Worm (Caenorhabditis elegans) whole organism, dauer: ENCODE data around the gene dhs-19.

Experiments
- unc-62 ChIP-seq: sonication (generic microtip); optimal IDR thresholded peaks from 2 replicates; lab custom pipeline; 2017; ENCODE audit warnings: missing biosample characterization, missing genetic modification reagents, missing genetic modification characterization

The dhs-19 gene

DNA sequence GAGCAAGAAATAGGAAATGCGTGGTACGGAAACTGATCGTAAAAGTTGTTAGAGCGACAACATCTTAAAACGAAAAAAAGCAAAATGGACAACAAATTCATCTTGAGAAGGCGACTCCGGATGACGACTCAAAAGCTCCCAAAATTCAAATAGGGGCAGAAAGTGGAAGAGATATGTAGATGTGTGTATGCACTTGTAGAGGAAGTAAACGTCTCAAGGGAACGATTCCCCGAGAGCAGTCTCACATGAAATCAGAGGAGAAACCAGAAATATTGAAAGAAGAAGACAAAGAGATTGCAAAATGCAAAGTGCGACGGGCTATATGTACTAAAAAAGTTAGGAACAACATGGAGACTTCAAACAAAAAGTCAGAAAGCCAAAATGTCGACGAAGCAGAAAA lies 46.8 kb downstream of the dhs-19 start, which contains the start of gene F57B7.2:
Gene F57B7.2, minus strand, starts transcription at position 101 of the 400 bp plus-strand sequence.
- TF ChIP-seq unc-62 (GFP tag; lab: Kevin White, UChicago), result no peak

DNA sequence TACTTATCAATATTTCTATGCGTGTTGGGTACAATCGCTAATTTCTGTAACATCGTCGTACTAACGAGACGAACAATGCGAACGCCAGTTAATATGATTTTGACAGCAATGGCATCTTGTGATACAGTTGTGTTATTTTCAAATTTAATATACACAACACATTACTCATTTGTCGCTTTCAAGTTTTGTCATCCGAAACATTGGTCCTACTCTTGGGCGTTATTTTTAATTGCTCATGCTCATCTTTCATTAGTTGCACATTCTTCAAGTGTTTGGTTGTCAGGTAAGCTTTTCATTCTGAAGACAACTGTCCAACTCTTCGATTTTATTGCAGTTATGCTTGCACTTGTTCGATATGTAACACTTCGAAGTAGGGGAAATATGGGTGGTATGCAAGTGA lies 51.1 kb downstream of the dhs-19 start:
- TF ChIP-seq unc-62 (GFP tag; lab: Kevin White, UChicago), result no peak
